Worm (Caenorhabditis elegans): ENCODE results near the gene rol-6.

The rol-6 gene

ce11 chrII:8695783-8696182 is 37.1 kb upstream of the rol-6 start, which contains the start of gene C34C6.10:
Gene C34C6.10 (minus strand): TSS chrII:8695883.
- TF ChIP-seq eor-1 (tag; optimal IDR thresholded peaks at IDR 0.05) (no peak), mdl-1 (tag; optimal IDR thresholded peaks at IDR 0.05) (no peak), ztf-4 (tag; optimal IDR thresholded peaks at IDR 0.05) (no peak), R02D3.7 (tag; optimal IDR thresholded peaks at IDR 0.05) (no peak), ama-1 (optimal IDR thresholded peaks at IDR 0.05) (no peak), nhr-67 (tag; optimal IDR thresholded peaks at IDR 0.05) (no peak), nhr-11 (tag; optimal IDR thresholded peaks at IDR 0.05) (no peak), fkh-10 (GFP tag; optimal IDR thresholded peaks at IDR 0.05) (no peak), ztf-11 (tag; optimal IDR thresholded peaks at IDR 0.05) (no peak), nhr-25 (tag; optimal IDR thresholded peaks at IDR 0.05) (no peak), mml-1 (tag; optimal IDR thresholded peaks at IDR 0.05) (no peak), nhr-237 (tag; optimal IDR thresholded peaks at IDR 0.05) (no peak)

- TF ChIP-seq egl-5 (tag; optimal IDR thresholded peaks at IDR 0.05): no peak
- TF ChIP-seq ceh-82 (tag; optimal IDR thresholded peaks at IDR 0.05): no peak
Observed at ce11 chrII:8698828-8699227, 34.0 kb upstream of the rol-6 start, which contains the start of gene chdh-1. Gene chdh-1 (minus strand): TSS chrII:8698928.

- TF ChIP-seq nhr-67 (tag; optimal IDR thresholded peaks at IDR 0.05) (no peak), pha-4 (tag; optimal IDR thresholded peaks at IDR 0.05) (peak; percentile 14)
Observed at ce11 chrII:8701059-8701458, 31.8 kb upstream of the rol-6 start.

ce11 chrII:8701619-8702350 is 31.1 kb upstream of the rol-6 start, which contains the start of gene sphk-1:
Gene sphk-1 (minus strand): TSS chrII:8701669.
- no peak for TF ChIP-seq fkh-10 (GFP tag; optimal IDR thresholded peaks at IDR 0.05)
- TF ChIP-seq pha-4 (tag; optimal IDR thresholded peaks at IDR 0.05): peak; percentile 54

ce11 chrII:8703729-8704128 is 29.1 kb upstream of the rol-6 start, which contains the start of gene ceh-7:
Gene ceh-7 (minus strand): TSS chrII:8703829.
- no peak for TF ChIP-seq lin-15B (tag; optimal IDR thresholded peaks at IDR 0.05)
- no peak for TF ChIP-seq ama-1 (optimal IDR thresholded peaks at IDR 0.05)
- no peak for TF ChIP-seq ceh-9 (tag; optimal IDR thresholded peaks at IDR 0.05)
- no peak for TF ChIP-seq nhr-77 (tag; optimal IDR thresholded peaks at IDR 0.05)
- no peak for TF ChIP-seq lin-39 (tag; optimal IDR thresholded peaks at IDR 0.05)
- no peak for TF ChIP-seq nhr-11 (tag; optimal IDR thresholded peaks at IDR 0.05)
- no peak for TF ChIP-seq ZK546.5 (tag; optimal IDR thresholded peaks at IDR 0.05)
- TF ChIP-seq ceh-82 (tag; optimal IDR thresholded peaks at IDR 0.05): no peak

- TF ChIP-seq ceh-28 (tag; optimal IDR thresholded peaks at IDR 0.05) (peak; percentile 43), elt-2 (tag; optimal IDR thresholded peaks at IDR 0.05) (peak; percentile 67), lin-15B (tag; optimal IDR thresholded peaks at IDR 0.05) (no peak), daf-12 (tag; optimal IDR thresholded peaks at IDR 0.05) (no peak), aly-2 (tag; optimal IDR thresholded peaks at IDR 0.05) (no peak), fkh-2 (tag; optimal IDR thresholded peaks at IDR 0.05) (no peak), nhr-25 (tag; optimal IDR thresholded peaks at IDR 0.05) (no peak), R02D3.7 (tag; optimal IDR thresholded peaks at IDR 0.05) (no peak), pqm-1 (tag; optimal IDR thresholded peaks at IDR 0.05) (peak; percentile 50)
Observed at ce11 chrII:8704413-8704874, 28.4 kb upstream of the rol-6 start, which contains the start of gene prx-5. Gene prx-5 (plus strand): TSS chrII:8704824.

- peak; percentile 18 for TF ChIP-seq nfya-1 (tag; optimal IDR thresholded peaks at IDR 0.05; ENCODE audit: insufficient read depth)
- peak; percentile 25 for TF ChIP-seq nhr-11 (tag; optimal IDR thresholded peaks at IDR 0.05)
- TF ChIP-seq tbx-2 (tag; optimal IDR thresholded peaks at IDR 0.05): no peak
- no peak for TF ChIP-seq R02D3.7 (tag; optimal IDR thresholded peaks at IDR 0.05)
- TF ChIP-seq elt-2 (tag; optimal IDR thresholded peaks at IDR 0.05): peak; percentile 19
- TF ChIP-seq unc-62 (GFP tag; optimal IDR thresholded peaks at IDR 0.05): no peak
- peak; percentile 19 for TF ChIP-seq nhr-43 (tag; optimal IDR thresholded peaks at IDR 0.05; ENCODE audit: poor library complexity, severe bottlenecking)
Observed at ce11 chrII:8707024-8707423, 25.8 kb upstream of the rol-6 start, which contains the start of gene cup-16. Gene cup-16 (plus strand): TSS chrII:8707155.
